Worm (Caenorhabditis elegans): ENCODE data around the gene nhr-14.

The nhr-14 gene

ce11 chrX:8475759-8476228, at the start of gene nhr-14:
nhr-14 (minus strand) TSS chrX:8476178.
- no peak for TF ChIP-seq mxl-1 (tag; optimal IDR thresholded peaks at IDR 0.05)
- peak; percentile 13 for TF ChIP-seq ama-1 (optimal IDR thresholded peaks at IDR 0.05)
- TF ChIP-seq ama-1 (GFP tag; optimal IDR thresholded peaks at IDR 0.05), result no peak
- no peak for TF ChIP-seq F52B5.7 (tag; optimal IDR thresholded peaks at IDR 0.05)

- TF ChIP-seq B0336.3 (GFP tag; IDR thresholded peaks at IDR 0.05) (no peak), F33H1.4 (GFP tag; IDR thresholded peaks at IDR 0.05) (no peak), C06A6.2 (GFP tag; conservative IDR thresholded peaks at IDR 0.05) (no peak), dox-1 (GFP tag; IDR thresholded peaks at IDR 0.05) (no peak), cebp-1 (GFP tag; IDR thresholded peaks at IDR 0.05) (no peak), cebp-1 (tag; optimal IDR thresholded peaks at IDR 0.05) (no peak), hmg-20 (GFP tag; IDR thresholded peaks at IDR 0.05) (no peak), K11D2.4 (GFP tag; IDR thresholded peaks at IDR 0.05) (no peak), F52B5.7 (tag; optimal IDR thresholded peaks at IDR 0.05) (no peak), aptf-2 (GFP tag; conservative IDR thresholded peaks at IDR 0.05) (no peak), Y53F4B.3 (GFP tag; IDR thresholded peaks at IDR 0.05) (no peak), F10E7.11 (tag; optimal IDR thresholded peaks at IDR 0.05) (no peak), gei-17 (GFP tag; optimal IDR thresholded peaks at IDR 0.05) (no peak), aptf-3 (GFP tag; IDR thresholded peaks at IDR 0.05) (no peak), unc-130 (GFP tag; optimal IDR thresholded peaks at IDR 0.05) (no peak), hmg-1.2 (GFP tag; IDR thresholded peaks at IDR 0.05) (no peak), hlh-12 (tag; optimal IDR thresholded peaks at IDR 0.05) (no peak), efl-1 (GFP tag; optimal IDR thresholded peaks at IDR 0.05) (no peak), ceh-91 (GFP tag; IDR thresholded peaks at IDR 0.05) (no peak), Y95B8A.8 (GFP tag; IDR thresholded peaks at IDR 0.05) (no peak), athp-1 (tag; optimal IDR thresholded peaks at IDR 0.05) (no peak)
Measured at ce11 chrX:8523000-8523399, 47.0 kb upstream of the nhr-14 start.

ce11 chrX:8521614-8522013, 45.6 kb upstream of the nhr-14 start, which contains the start of gene C03G5.14:
C03G5.14 (plus strand) TSS chrX:8521914.
- TF ChIP-seq nhr-27 (tag; optimal IDR thresholded peaks at IDR 0.05) (no peak), ekl-4 (GFP tag; IDR thresholded peaks at IDR 0.05) (no peak), bed-1 (GFP tag; IDR thresholded peaks at IDR 0.05) (no peak), attf-3 (GFP tag; conservative IDR thresholded peaks at IDR 0.05) (no peak), Y56A3A.18 (GFP tag; IDR thresholded peaks at IDR 0.05) (no peak), nhr-120 (GFP tag; IDR thresholded peaks at IDR 0.05) (no peak), efl-1 (GFP tag; optimal IDR thresholded peaks at IDR 0.05) (no peak), ceh-58 (GFP tag; IDR thresholded peaks at IDR 0.05) (no peak), F39B2.1 (GFP tag; IDR thresholded peaks at IDR 0.05) (no peak), lag-1 (GFP tag; IDR thresholded peaks at IDR 0.05) (no peak), F57C9.4 (tag; optimal IDR thresholded peaks at IDR 0.05) (no peak)

- TF ChIP-seq ztf-25 (GFP tag; IDR thresholded peaks at IDR 0.05), result no peak
- TF ChIP-seq B0261.1 (tag; optimal IDR thresholded peaks at IDR 0.05), result no peak
- TF ChIP-seq F22D6.2 (tag; optimal IDR thresholded peaks at IDR 0.05), result no peak
- TF ChIP-seq lsl-1 (GFP tag; optimal IDR thresholded peaks at IDR 0.05), result no peak
- TF ChIP-seq bed-1 (GFP tag; IDR thresholded peaks at IDR 0.05), result no peak
- TF ChIP-seq repo-1 (tag; optimal IDR thresholded peaks at IDR 0.05), result no peak
- no peak for TF ChIP-seq nhr-90 (tag; optimal IDR thresholded peaks at IDR 0.05)
- no peak for TF ChIP-seq mxl-1 (tag; optimal IDR thresholded peaks at IDR 0.05)
- no peak for TF ChIP-seq madf-3 (GFP tag; IDR thresholded peaks at IDR 0.05)
- TF ChIP-seq lin-26 (GFP tag; IDR thresholded peaks at IDR 0.05), result no peak
- no peak for TF ChIP-seq C17E4.6 (GFP tag; IDR thresholded peaks at IDR 0.05)
- no peak for TF ChIP-seq nhr-80 (tag; optimal IDR thresholded peaks at IDR 0.05)
- TF ChIP-seq hsf-1 (GFP tag; IDR thresholded peaks at IDR 0.05), result no peak
Measured at ce11 chrX:8520402-8520801, 44.4 kb upstream of the nhr-14 start, which contains the start of gene H03E18.2. H03E18.2 (minus strand) TSS chrX:8520502.
